Worm (Caenorhabditis elegans): ENCODE results near the gene M57.2.
A peak's percentile ranks its signal among the peaks of the same experiment; 100 is the strongest.

M57.2 gene

DNA sequence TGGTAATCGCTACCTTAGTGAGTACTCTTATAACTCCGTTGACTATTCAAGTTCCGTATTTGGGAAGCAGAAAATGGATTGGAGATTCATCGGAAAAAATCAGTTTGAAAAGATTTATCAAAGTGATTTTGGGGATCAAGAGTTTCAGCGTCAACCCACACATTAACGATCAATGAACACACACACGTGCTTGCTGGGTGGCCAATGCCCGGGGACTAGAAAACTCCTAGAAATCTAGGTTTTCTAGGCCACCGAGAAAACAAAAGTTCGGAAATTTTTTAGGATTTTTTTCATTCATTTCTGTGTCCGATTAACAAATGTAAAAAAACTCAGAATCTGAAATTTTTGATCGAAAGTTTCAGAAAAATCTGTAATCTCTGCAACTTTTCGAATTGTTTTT is 21.2 kb upstream of the M57.2 start:
- TF ChIP-seq ceh-39 (tag; optimal IDR thresholded peaks at IDR 0.05) = no peak
- no peak for TF ChIP-seq flh-1 (GFP tag; optimal IDR thresholded peaks at IDR 0.05)
- TF ChIP-seq tbx-8 (GFP tag; optimal IDR thresholded peaks at IDR 0.05) = no peak
- TF ChIP-seq bed-3 (GFP tag; optimal IDR thresholded peaks at IDR 0.05) = no peak
- no peak for TF ChIP-seq mep-1 (tag; optimal IDR thresholded peaks at IDR 0.05)
- no peak for TF ChIP-seq blmp-1 (tag; optimal IDR thresholded peaks at IDR 0.05)
- TF ChIP-seq nhr-12 (tag; optimal IDR thresholded peaks at IDR 0.05) = no peak
- no peak for TF ChIP-seq lin-32 (GFP tag; optimal IDR thresholded peaks at IDR 0.05)
- no peak for TF ChIP-seq cnd-1 (tag; optimal IDR thresholded peaks at IDR 0.05)

DNA sequence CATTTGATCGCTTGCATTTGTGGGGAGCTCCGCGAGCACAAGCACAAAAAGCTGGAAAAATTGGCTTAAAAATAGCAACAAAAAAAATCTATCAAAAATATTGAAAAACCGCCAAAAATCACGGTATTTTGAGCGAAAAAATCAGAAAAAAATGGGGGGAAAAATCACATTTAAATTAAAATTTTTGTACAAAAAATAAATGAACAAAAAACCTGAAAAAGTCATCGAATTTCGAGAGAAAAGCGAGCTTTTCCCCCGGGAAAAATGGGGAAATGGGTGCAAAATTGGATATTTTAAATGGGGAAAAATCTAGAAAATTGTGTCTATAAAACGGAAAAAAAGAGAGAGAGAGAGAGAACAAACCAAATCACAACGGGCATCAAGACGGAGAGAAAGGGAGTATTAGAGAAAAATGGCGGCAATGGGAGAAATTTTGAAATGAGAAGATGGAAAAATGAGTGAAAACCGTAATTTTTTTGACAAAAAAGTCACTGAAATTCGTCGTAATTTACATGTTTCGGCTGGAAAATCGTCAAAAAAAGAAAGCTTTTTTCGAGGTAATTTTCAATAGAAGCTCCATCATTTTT is 17.6 kb upstream of the M57.2 start, which contains the start of gene ced-10:
Gene ced-10, minus strand, starts transcription at position 51 of the 587 bp plus-strand sequence.
- TF ChIP-seq nhr-28 (tag; optimal IDR thresholded peaks at IDR 0.05) = no peak

DNA sequence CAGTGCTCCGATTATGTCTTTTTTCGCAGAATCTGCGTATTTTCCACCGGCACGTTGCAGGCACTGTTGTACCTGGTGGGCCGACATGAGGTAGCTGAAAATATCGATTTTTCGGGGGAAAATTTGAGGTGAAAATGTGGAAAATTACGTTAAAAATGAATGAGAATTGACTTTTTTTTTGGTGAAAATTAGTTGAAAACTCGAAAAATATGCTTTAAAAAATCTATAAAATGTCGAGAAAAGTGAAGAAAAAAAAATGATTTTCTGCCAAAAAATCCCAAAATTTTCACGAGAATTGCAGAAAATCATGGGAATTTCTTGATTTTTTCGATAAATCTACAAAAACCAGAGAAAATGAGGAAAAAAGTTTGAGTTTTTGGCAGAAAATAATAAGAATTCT is 12.7 kb upstream of the M57.2 start, which contains the start of gene tsg-101:
Gene tsg-101, minus strand, starts transcription at position 101 of the 400 bp plus-strand sequence.
- TF ChIP-seq mep-1 (tag; optimal IDR thresholded peaks at IDR 0.05) (no peak), tbx-8 (GFP tag; optimal IDR thresholded peaks at IDR 0.05) (no peak), lin-32 (GFP tag; optimal IDR thresholded peaks at IDR 0.05) (no peak), blmp-1 (tag; optimal IDR thresholded peaks at IDR 0.05) (no peak), mab-5 (tag; optimal IDR thresholded peaks at IDR 0.05) (no peak), ces-1 (GFP tag; optimal IDR thresholded peaks at IDR 0.05) (no peak), flh-1 (GFP tag; optimal IDR thresholded peaks at IDR 0.05) (no peak), nhr-12 (tag; optimal IDR thresholded peaks at IDR 0.05) (no peak), unc-62 (GFP tag; optimal IDR thresholded peaks at IDR 0.05) (no peak), lin-13 (tag; optimal IDR thresholded peaks at IDR 0.05) (no peak), zip-8 (tag; optimal IDR thresholded peaks at IDR 0.05) (no peak), elt-3 (tag; optimal IDR thresholded peaks at IDR 0.05) (no peak), snpc-4 (tag; optimal IDR thresholded peaks at IDR 0.05) (no peak), bed-3 (GFP tag; optimal IDR thresholded peaks at IDR 0.05) (no peak), drap-1 (GFP tag; optimal IDR thresholded peaks at IDR 0.05) (no peak), ztf-11 (tag; optimal IDR thresholded peaks at IDR 0.05) (no peak), pha-4 (tag; optimal IDR thresholded peaks at IDR 0.05) (no peak), nhr-2 (tag; optimal IDR thresholded peaks at IDR 0.05) (no peak), ceh-43 (GFP tag; optimal IDR thresholded peaks at IDR 0.05) (no peak), nhr-237 (tag; optimal IDR thresholded peaks at IDR 0.05) (no peak)

DNA sequence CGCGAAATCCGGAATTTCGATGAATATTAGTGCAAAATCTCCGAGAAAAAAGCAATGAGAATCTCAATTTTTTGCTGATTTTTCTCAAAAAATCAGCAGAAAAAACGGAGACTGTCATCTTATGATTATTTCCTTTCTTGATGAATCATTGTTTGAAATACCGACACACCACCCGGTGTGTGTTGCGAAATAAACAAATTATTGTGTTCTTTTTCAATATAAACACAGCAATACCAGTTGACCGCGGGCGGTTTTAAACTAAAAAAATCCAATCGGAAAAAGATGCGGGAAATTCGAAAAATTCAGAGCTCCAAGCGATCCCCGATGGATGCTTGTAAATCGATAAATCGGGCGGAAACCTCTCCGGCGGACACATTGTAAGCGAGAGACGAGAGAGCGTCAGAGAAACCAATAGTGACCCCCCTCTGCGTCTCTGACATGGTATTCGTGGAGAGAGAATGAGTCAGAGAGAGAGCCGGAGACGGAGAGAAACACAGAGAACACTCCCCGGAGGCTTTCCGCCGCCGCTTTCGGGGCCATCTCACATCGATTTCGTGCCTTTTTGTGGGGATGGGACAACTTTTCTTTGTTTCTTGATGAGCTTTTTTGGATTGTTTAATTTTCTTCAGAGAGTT is 11.6 kb upstream of the M57.2 start:
- peak; percentile 64 for TF ChIP-seq mep-1 (tag; optimal IDR thresholded peaks at IDR 0.05)
- TF ChIP-seq nhr-2 (tag; optimal IDR thresholded peaks at IDR 0.05) = peak; percentile 5
- no peak for TF ChIP-seq sptf-1 (tag; optimal IDR thresholded peaks at IDR 0.05)
- no peak for TF ChIP-seq tbx-8 (GFP tag; optimal IDR thresholded peaks at IDR 0.05)
- peak; percentile 81 for TF ChIP-seq ham-2 (GFP tag; optimal IDR thresholded peaks at IDR 0.05)
- peak; percentile 59 for TF ChIP-seq ces-1 (GFP tag; optimal IDR thresholded peaks at IDR 0.05)
- TF ChIP-seq blmp-1 (tag; optimal IDR thresholded peaks at IDR 0.05) = no peak
- TF ChIP-seq ztf-11 (tag; optimal IDR thresholded peaks at IDR 0.05) = no peak
- TF ChIP-seq flh-1 (GFP tag; optimal IDR thresholded peaks at IDR 0.05) = no peak
- peak; percentile 49 for TF ChIP-seq unc-120 (tag; optimal IDR thresholded peaks at IDR 0.05; ENCODE audit: poor library complexity, severe bottlenecking)
- no peak for TF ChIP-seq elt-1 (tag; optimal IDR thresholded peaks at IDR 0.05; ENCODE audit: borderline replicate concordance, insufficient read depth)
- no peak for TF ChIP-seq bed-3 (GFP tag; optimal IDR thresholded peaks at IDR 0.05)
- TF ChIP-seq lin-13 (tag; optimal IDR thresholded peaks at IDR 0.05) = no peak
- TF ChIP-seq unc-62 (GFP tag; optimal IDR thresholded peaks at IDR 0.05) = peak; percentile 8
- no peak for TF ChIP-seq ceh-83 (GFP tag; optimal IDR thresholded peaks at IDR 0.05)
- TF ChIP-seq zip-8 (tag; optimal IDR thresholded peaks at IDR 0.05) = no peak
- no peak for TF ChIP-seq sem-2 (GFP tag; optimal IDR thresholded peaks at IDR 0.05)
- peak; percentile 19 for TF ChIP-seq drap-1 (GFP tag; optimal IDR thresholded peaks at IDR 0.05)
- TF ChIP-seq nhr-237 (tag; optimal IDR thresholded peaks at IDR 0.05) = peak; percentile 14
- TF ChIP-seq M03D4.4 (tag; optimal IDR thresholded peaks at IDR 0.05) = no peak
- no peak for TF ChIP-seq nhr-12 (tag; optimal IDR thresholded peaks at IDR 0.05)
- no peak for TF ChIP-seq unc-39 (tag; optimal IDR thresholded peaks at IDR 0.05)
- TF ChIP-seq mls-2 (tag; optimal IDR thresholded peaks at IDR 0.05) = no peak
- peak; percentile 73 for TF ChIP-seq ceh-39 (tag; optimal IDR thresholded peaks at IDR 0.05)
- no peak for TF ChIP-seq mab-5 (tag; optimal IDR thresholded peaks at IDR 0.05)
- no peak for TF ChIP-seq cnd-1 (tag; optimal IDR thresholded peaks at IDR 0.05)
- no peak for TF ChIP-seq elt-3 (tag; optimal IDR thresholded peaks at IDR 0.05)
- no peak for TF ChIP-seq nhr-28 (tag; optimal IDR thresholded peaks at IDR 0.05)
- no peak for TF ChIP-seq snpc-4 (tag; optimal IDR thresholded peaks at IDR 0.05)
- no peak for TF ChIP-seq lin-32 (GFP tag; optimal IDR thresholded peaks at IDR 0.05)
- no peak for TF ChIP-seq lsy-2 (tag; optimal IDR thresholded peaks at IDR 0.05)
- TF ChIP-seq ceh-43 (GFP tag; optimal IDR thresholded peaks at IDR 0.05) = no peak
- no peak for TF ChIP-seq nhr-76 (tag; optimal IDR thresholded peaks at IDR 0.05)
- TF ChIP-seq pha-4 (tag; optimal IDR thresholded peaks at IDR 0.05) = peak; percentile 72
- peak; percentile 11 for TF ChIP-seq hlh-1 (tag; optimal IDR thresholded peaks at IDR 0.05)

Data from whole organism, mixed stage, embryonic.